Worm (Caenorhabditis elegans): ENCODE data around the gene sod-4.

DNA sequence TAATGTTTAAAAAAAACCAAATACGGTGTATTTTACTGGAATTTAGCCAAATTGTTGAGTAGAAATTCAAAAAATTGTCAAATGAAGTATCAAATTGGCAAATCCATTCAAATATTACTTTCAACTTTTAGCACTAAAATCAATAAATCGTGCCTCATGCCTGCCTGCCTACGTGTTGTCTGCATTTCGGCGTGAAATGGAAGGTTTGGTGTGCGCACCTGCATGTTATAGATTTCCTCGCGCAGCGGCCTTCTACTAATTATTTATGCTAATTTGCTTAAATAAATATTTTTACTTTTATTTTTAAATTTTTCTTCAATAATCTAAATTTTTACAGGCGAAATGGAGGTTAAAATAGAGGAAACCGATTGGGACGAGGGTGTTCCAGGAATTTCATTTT is 28.6 kb upstream of the sod-4 start, which contains the start of gene ZK1098.2:
- TF ChIP-seq tbx-2 (tag; optimal IDR thresholded peaks at IDR 0.05): no peak
- TF ChIP-seq unc-62 (GFP tag; optimal IDR thresholded peaks at IDR 0.05): no peak
- no peak for TF ChIP-seq skn-1 (tag; optimal IDR thresholded peaks at IDR 0.05)
